Worm (Caenorhabditis elegans): ENCODE data around the gene age-1.

DNA sequence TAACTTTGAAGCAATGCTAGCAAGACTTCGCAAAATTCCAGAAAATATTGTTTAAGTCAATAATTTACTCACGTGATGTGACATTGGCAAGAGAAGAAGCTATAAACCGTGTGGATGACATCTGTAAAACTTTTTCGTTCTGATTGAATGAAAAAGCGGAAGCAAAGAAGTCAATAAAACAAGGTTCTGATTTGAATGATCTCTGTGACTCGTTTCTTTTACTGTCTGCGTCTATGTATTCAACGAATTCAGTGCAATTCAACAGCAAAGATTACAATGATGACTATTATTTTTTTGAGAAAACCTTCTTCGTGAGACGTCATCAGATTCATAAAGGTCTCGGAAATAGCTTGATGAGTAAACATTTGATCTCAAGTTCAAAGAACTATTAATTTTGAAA, 34.0 kb downstream of the age-1 start, which contains the start of gene hacl-1:
- TF ChIP-seq ceh-44 (GFP tag; IDR thresholded peaks at IDR 0.05) (no peak), mdl-1 (tag; optimal IDR thresholded peaks at IDR 0.05) (no peak), fos-1 (tag; optimal IDR thresholded peaks at IDR 0.05) (no peak), mep-1 (tag; optimal IDR thresholded peaks at IDR 0.05) (peak; percentile 41), nhr-25 (tag; optimal IDR thresholded peaks at IDR 0.05; ENCODE audit: borderline replicate concordance, insufficient read depth) (peak; percentile 1)
